Worm (Caenorhabditis elegans) whole organism, L4/young adult: ENCODE data around the gene smg-4.

Source experiments
- dao-5 ChIP-seq: sonication (generic microtip); optimal IDR thresholded peaks from 2 replicates; lab custom pipeline; 2016; ENCODE audit warnings: missing genotype, missing genetic modification characterization, moderate library complexity, missing compliant biosample characterization
- him-1 ChIP-seq: sonication (generic microtip); optimal IDR thresholded peaks from 2 replicates; lab custom pipeline; 2016; ENCODE audit warnings: missing genotype, missing genetic modification reagents, missing genetic modification characterization, missing compliant biosample characterization

DNA sequence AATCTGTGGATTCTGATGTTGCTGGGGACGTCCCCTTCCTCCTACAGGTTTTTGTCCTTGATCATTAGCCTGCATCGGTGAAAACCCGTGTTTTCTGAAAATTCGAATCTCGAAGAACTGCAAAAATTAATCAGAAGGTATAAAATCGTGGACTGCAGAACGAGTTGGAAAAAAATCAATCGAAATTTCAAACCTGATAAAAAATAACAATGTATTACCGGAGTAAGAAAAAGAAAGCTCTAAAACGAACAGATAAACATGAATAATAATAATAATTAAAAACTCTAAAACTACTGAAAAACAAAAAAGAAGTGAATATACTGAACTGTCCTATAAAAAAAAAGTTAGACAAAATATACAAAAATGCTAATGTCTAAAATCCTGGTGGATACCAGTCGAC lies 5.4 kb upstream of the smg-4 start, which contains the start of gene F46B6.5:
- TF ChIP-seq dao-5 (no peak), him-1 (tag; lab: Kevin White, UChicago) (no peak)
